Worm (Caenorhabditis elegans) whole organism, mixed stage, embryonic: Measurements from ENCODE around the gene cdkl-1.

Experiments
- ces-1 ChIP-seq: fragments of 150-350 bp; optimal IDR thresholded peaks from 2 replicates; lab custom pipeline; 2014; ENCODE audit warnings: missing biosample characterization, missing genetic modification reagents, missing genetic modification characterization
- lin-13 ChIP-seq: fragments of 150-350 bp; optimal IDR thresholded peaks from 2 replicates; lab custom pipeline; 2014; ENCODE audit warnings: missing biosample characterization, missing genetic modification characterization
- zip-8 ChIP-seq: fragments of 150-350 bp; optimal IDR thresholded peaks from 2 replicates; lab custom pipeline; 2014; ENCODE audit warnings: missing biosample characterization, missing genetic modification characterization

ce11 chrV:11078874-11079273 lies 19.8 kb upstream of the cdkl-1 start:
- TF ChIP-seq zip-8 (no peak), lin-13 (tag; lab: Kevin White, UChicago) (no peak), ces-1 (GFP tag; lab: Kevin White, UChicago) (no peak)
